Fruit fly (Drosophila melanogaster): Measurements from ENCODE around the gene PolE2.

The PolE2 gene

dm6 chr3L:5851636-5852035 lies 45.6 kb downstream of the PolE2 start (continued):
- TF ChIP-seq svp (GFP tag), result peak; percentile 85
- TF ChIP-seq CG34406 (GFP tag; optimal IDR thresholded peaks at IDR 0.05), result peak; percentile 11
- peak; percentile 75 for TF ChIP-seq Eip78C (GFP tag)
- TF ChIP-seq fd59A (GFP tag; optimal IDR thresholded peaks at IDR 0.05), result peak; percentile 48
- TF ChIP-seq ss (GFP tag; optimal IDR thresholded peaks at IDR 0.05), result peak in 1 of 2 experiments; percentile 51
- no peak for TF ChIP-seq CG11294 (GFP tag; IDR thresholded peaks at IDR 0.05)
- peak; percentile 55 for TF ChIP-seq Ets96B (tag; optimal IDR thresholded peaks at IDR 0.05)

- TF ChIP-seq CG32006 (GFP tag; optimal IDR thresholded peaks at IDR 0.05), result no peak
- TF ChIP-seq CG8119 (GFP tag; IDR thresholded peaks at IDR 0.05), result peak; percentile 15; the same call in 1 of the 3 replicates
These were observed 48.3 kb downstream of the PolE2 start for dm6 chr3L:5848929-5849328.

All from whole organism, prepupa.